Worm (Caenorhabditis elegans) whole organism, late embryonic: ENCODE results near the gene spch-1.

Source experiments
- ama-1 ChIP-seq: fragments of 150-350 bp; optimal IDR thresholded peaks from 2 replicates; lab custom pipeline; 2014
- ceh-18 ChIP-seq: sonication (generic microtip); optimal IDR thresholded peaks from 2 replicates; lab custom pipeline; 2016; ENCODE audit warnings: missing genetic modification characterization, missing compliant biosample characterization
- ceh-2 ChIP-seq: sonication (generic microtip); optimal IDR thresholded peaks from 2 replicates; lab custom pipeline; 2016; ENCODE audit warnings: missing genotype, missing genetic modification characterization, missing compliant biosample characterization
- ceh-48 ChIP-seq: sonication (generic microtip); optimal IDR thresholded peaks from 2 replicates; lab custom pipeline; 2016; ENCODE audit warnings: missing genetic modification characterization, inconsistent platforms, missing compliant biosample characterization
- gmeb-2 ChIP-seq: sonication (generic microtip); optimal IDR thresholded peaks from 2 replicates; lab custom pipeline; 2016; ENCODE audit warnings: missing genetic modification characterization, inconsistent platforms, missing compliant biosample characterization
- hlh-8 ChIP-seq: sonication (generic microtip); optimal IDR thresholded peaks from 2 replicates; lab custom pipeline; 2016; ENCODE audit warnings: missing genotype, missing genetic modification characterization, missing compliant biosample characterization
- nhr-11 ChIP-seq: fragments of 150-350 bp; optimal IDR thresholded peaks from 2 replicates; lab custom pipeline; 2014; ENCODE audit warnings: missing biosample characterization, missing genetic modification characterization
- pag-3 ChIP-seq: sonication (generic microtip); optimal IDR thresholded peaks from 2 replicates; lab custom pipeline; 2016; ENCODE audit warnings: missing compliant biosample characterization, missing genetic modification characterization, borderline replicate concordance
- pha-4 ChIP-seq: fragments of 150-350 bp; optimal IDR thresholded peaks from 2 replicates; lab custom pipeline; 2018; ENCODE audit warnings: missing biosample characterization, missing genetic modification reagents, missing genetic modification characterization
- pqm-1 ChIP-seq: sonication (generic microtip); optimal IDR thresholded peaks from 2 replicates; lab custom pipeline; 2016; ENCODE audit warnings: missing genetic modification characterization, missing compliant biosample characterization
- rnt-1 ChIP-seq: sonication (generic microtip); optimal IDR thresholded peaks from 2 replicates; lab custom pipeline; 2016; ENCODE audit warnings: missing genetic modification characterization, missing compliant biosample characterization
- sox-2 ChIP-seq: fragments of 200-800 bp; sonication (Bioruptor generic); IDR thresholded peaks from 2 replicates; pipeline ENCODE4 v1.3.6; 2022; ENCODE audit warnings: missing genetic modification reagents, missing genetic modification characterization, missing compliant biosample characterization
- unc-86 ChIP-seq: sonication (generic microtip); optimal IDR thresholded peaks from 2 replicates; lab custom pipeline; 2016; ENCODE audit warnings: missing genetic modification characterization, missing compliant biosample characterization
- ztf-16 ChIP-seq: sonication (generic microtip); optimal IDR thresholded peaks from 2 replicates; lab custom pipeline; 2017; ENCODE audit warnings: missing genetic modification characterization, missing compliant biosample characterization

DNA sequence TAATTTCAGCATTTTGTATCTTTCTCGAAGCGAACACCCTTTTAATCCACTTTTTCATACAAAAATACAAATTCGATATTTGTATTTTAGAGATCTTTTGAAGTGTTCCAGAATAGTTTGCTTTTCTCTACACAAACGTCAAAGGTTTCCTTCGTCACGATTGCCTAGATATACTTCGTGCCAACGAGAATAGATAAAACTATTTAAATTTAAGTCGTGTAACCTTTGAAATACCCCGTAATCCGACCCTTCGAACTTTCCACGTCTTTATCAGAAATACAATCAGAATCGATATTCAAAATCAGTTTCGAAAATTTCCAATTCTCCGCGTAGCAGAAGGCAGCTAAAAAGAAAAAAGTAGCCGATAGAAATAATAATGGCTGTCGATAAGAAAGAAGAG, 21.0 kb downstream of the spch-1 start, which contains the start of gene ttbk-5:
- TF ChIP-seq gmeb-2 (tag; lab: Kevin White, UChicago) = no peak
- no peak for TF ChIP-seq unc-86 (tag; lab: Kevin White, UChicago)
- no peak for TF ChIP-seq ama-1 (lab: Kevin White, UChicago)
- no peak for TF ChIP-seq pqm-1 (tag; lab: Kevin White, UChicago)
- no peak for TF ChIP-seq rnt-1 (tag; lab: Kevin White, UChicago)
- TF ChIP-seq hlh-8 (tag; lab: Kevin White, UChicago) = no peak
- no peak for TF ChIP-seq pag-3 (tag; lab: Kevin White, UChicago)
- no peak for TF ChIP-seq ztf-16 (tag; lab: Kevin White, UChicago)
- no peak for TF ChIP-seq ceh-48
- no peak for TF ChIP-seq nhr-11 (tag; lab: Kevin White, UChicago)
- no peak for TF ChIP-seq pha-4
- no peak for TF ChIP-seq ceh-2 (tag; lab: Kevin White, UChicago)
- TF ChIP-seq sox-2 (GFP tag; lab: Robert Waterston, UW) = no peak
- no peak for TF ChIP-seq ceh-18 (tag; lab: Kevin White, UChicago)
